Worm (Caenorhabditis elegans) whole organism, mixed stage, embryonic: ENCODE results near the gene Y53G8B.1.

ENCODE experiments used
- cnd-1 ChIP-seq: fragments of 200-800 bp; sonication (Bioruptor generic); optimal IDR thresholded peaks from 2 replicates; lab custom pipeline; 2018; ENCODE audit warnings: mild to moderate bottlenecking, missing genetic modification characterization, missing compliant biosample characterization
- elt-3 ChIP-seq: fragments of 150-350 bp; optimal IDR thresholded peaks from 2 replicates; lab custom pipeline; 2014; ENCODE audit warnings: missing biosample characterization, missing genetic modification characterization
- ham-2 ChIP-seq: fragments of 200-800 bp; sonication (Bioruptor generic); optimal IDR thresholded peaks from 2 replicates; lab custom pipeline; 2018; ENCODE audit warnings: mild to moderate bottlenecking, missing genetic modification characterization, missing compliant biosample characterization
- mep-1 ChIP-seq: fragments of 150-350 bp; optimal IDR thresholded peaks from 2 replicates; lab custom pipeline; 2017; ENCODE audit warnings: missing biosample characterization, missing genetic modification reagents, missing genetic modification characterization, inconsistent platforms
- nhr-12 ChIP-seq: fragments of 150-350 bp; optimal IDR thresholded peaks from 2 replicates; lab custom pipeline; 2014; ENCODE audit warnings: missing biosample characterization, missing genetic modification characterization
- pha-4 ChIP-seq: fragments of 150-350 bp; optimal IDR thresholded peaks from 2 replicates; lab custom pipeline; 2018; ENCODE audit warnings: missing biosample characterization, missing genetic modification reagents, missing genetic modification characterization
- snpc-4 ChIP-seq: fragments of 150-350 bp; optimal IDR thresholded peaks from 2 replicates; lab custom pipeline; 2014; ENCODE audit warnings: missing biosample characterization, missing genetic modification characterization
- sptf-1 ChIP-seq: sonication (generic microtip); optimal IDR thresholded peaks from 2 replicates; lab custom pipeline; 2017; ENCODE audit warnings: mild to moderate bottlenecking, missing genetic modification characterization, moderate library complexity, missing compliant biosample characterization
- ztf-11 ChIP-seq: fragments of 150-350 bp; optimal IDR thresholded peaks from 2 replicates; lab custom pipeline; 2014; ENCODE audit warnings: missing biosample characterization, missing genetic modification characterization

ce11 chrIII:3154968-3155367, 25.9 kb downstream of the Y53G8B.1 start, which contains the start of gene C44B11.1:
- no peak for TF ChIP-seq nhr-12 (tag; lab: Kevin White, UChicago)
- no peak for TF ChIP-seq elt-3 (tag; lab: Kevin White, UChicago)
- TF ChIP-seq ham-2, result no peak
- no peak for TF ChIP-seq cnd-1 (tag; lab: Kevin White, UChicago)
- TF ChIP-seq sptf-1 (tag; lab: Kevin White, UChicago), result no peak
- TF ChIP-seq pha-4 (tag; lab: Kevin White, UChicago), result no peak
- no peak for TF ChIP-seq mep-1 (tag; lab: Kevin White, UChicago)
- TF ChIP-seq snpc-4 (tag; lab: Kevin White, UChicago), result no peak
- TF ChIP-seq ztf-11 (tag; lab: Kevin White, UChicago), result no peak
